Fruit fly (Drosophila melanogaster) whole organism, embryonic: Measurements from ENCODE around the gene CG42847.

Experiments
- Blimp-1 ChIP-seq: fragments of 200-800 bp; sonication (Bioruptor generic); optimal IDR thresholded peaks from 3 replicates; lab custom pipeline; 2018; ENCODE audit warnings: missing biosample characterization, missing genetic modification characterization, mild to moderate bottlenecking, moderate library complexity, missing genetic modification reagents
- CG10267 ChIP-seq: fragments of 200-800 bp; sonication (Bioruptor generic); optimal IDR thresholded peaks from 2 replicates; lab custom pipeline; 2018; ENCODE audit warnings: missing biosample characterization, mild to moderate bottlenecking, missing genetic modification characterization, moderate library complexity
- CG10274 ChIP-seq: fragments of 200-800 bp; sonication (Bioruptor generic); optimal IDR thresholded peaks from 3 replicates; lab custom pipeline; 2017; ENCODE audit warnings: missing biosample characterization, mild to moderate bottlenecking, missing genetic modification characterization
- CG10959 ChIP-seq: fragments of 200-800 bp; sonication (Bioruptor generic); IDR thresholded peaks from 2 replicates; pipeline ENCODE4 v1.3.6; 2022; ENCODE audit warnings: missing biosample characterization, missing genetic modification characterization
- CG11085 ChIP-seq: fragments of 200-800 bp; sonication (Bioruptor generic); IDR thresholded peaks from 2 replicates; pipeline ENCODE4 v1.3.6; 2022; ENCODE audit warnings: missing biosample characterization, missing genetic modification characterization
- CG12071 ChIP-seq: fragments of 200-800 bp; sonication (Bioruptor generic); optimal IDR thresholded peaks from 3 replicates; lab custom pipeline; 2018; ENCODE audit warnings: missing biosample characterization, mild to moderate bottlenecking, missing genetic modification characterization
- CG12155 ChIP-seq: fragments of 200-800 bp; sonication (Bioruptor generic); optimal IDR thresholded peaks from 3 replicates; lab custom pipeline; 2016; ENCODE audit warnings: missing biosample characterization, missing genetic modification characterization
- CG12659 ChIP-seq: fragments of 200-800 bp; sonication (Bioruptor generic); optimal IDR thresholded peaks from 3 replicates; lab custom pipeline; 2017; ENCODE audit warnings: mild to moderate bottlenecking, missing biosample characterization, missing genetic modification reagents, missing genetic modification characterization
- CG13123 ChIP-seq: fragments of 200-800 bp; sonication (Bioruptor generic); optimal IDR thresholded peaks from 2 replicates; lab custom pipeline; 2016; ENCODE audit warnings: missing biosample characterization, missing genetic modification characterization
- CG13894 ChIP-seq: fragments of 200-800 bp; sonication (Bioruptor generic); optimal IDR thresholded peaks from 3 replicates; lab custom pipeline; 2018; ENCODE audit warnings: missing biosample characterization, mild to moderate bottlenecking, missing genetic modification characterization, moderate library complexity
- CG14050 ChIP-seq: fragments of 200-800 bp; sonication (Bioruptor generic); IDR thresholded peaks from 3 replicates; pipeline ENCODE4 v1.3.6; 2022; ENCODE audit warnings: missing biosample characterization, missing genetic modification characterization
- CG14710 ChIP-seq: fragments of 200-800 bp; sonication (Bioruptor generic); optimal IDR thresholded peaks from 3 replicates; lab custom pipeline; 2019; ENCODE audit warnings: missing biosample characterization, mild to moderate bottlenecking, missing genetic modification characterization, moderate library complexity
- CG1529 ChIP-seq: fragments of 200-800 bp; sonication (Bioruptor generic); optimal IDR thresholded peaks from 3 replicates; lab custom pipeline; 2018; ENCODE audit warnings: missing biosample characterization, missing genetic modification characterization
- CG17829 ChIP-seq: fragments of 200-800 bp; optimal IDR thresholded peaks from 2 replicates; lab custom pipeline; 2019; ENCODE audit warnings: missing biosample characterization, mild to moderate bottlenecking, missing genetic modification characterization, moderate library complexity
- CG2129 ChIP-seq: fragments of 200-800 bp; sonication (Bioruptor generic); IDR thresholded peaks from 2 replicates; pipeline ENCODE4 v1.3.6; 2022; ENCODE audit warnings: missing biosample characterization, missing genetic modification characterization; ENCODE audit not compliant: partially characterized antibody
- CG31365 ChIP-seq: fragments of 200-800 bp; sonication (Bioruptor generic); optimal IDR thresholded peaks from 2 replicates; lab custom pipeline; 2018; ENCODE audit warnings: missing biosample characterization, mild to moderate bottlenecking, missing genetic modification characterization
- CG32532 ChIP-seq: fragments of 200-800 bp; sonication (Bioruptor generic); IDR thresholded peaks from 2 replicates; pipeline ENCODE4 v1.3.6; 2022; ENCODE audit warnings: missing biosample characterization, missing genetic modification characterization
- CG34224 ChIP-seq: fragments of 200-800 bp; sonication (Bioruptor generic); IDR thresholded peaks from 3 replicates; pipeline ENCODE4 v1.3.6; 2022; ENCODE audit warnings: missing biosample characterization, missing genetic modification characterization; ENCODE audit not compliant: partially characterized antibody
- CG34376 ChIP-seq: fragments of 200-800 bp; sonication (Bioruptor generic); optimal IDR thresholded peaks from 2 replicates; lab custom pipeline; 2018; ENCODE audit warnings: missing biosample characterization, mild to moderate bottlenecking, missing genetic modification characterization
- CG6765 ChIP-seq: fragments of 200-800 bp; sonication (Bioruptor generic); optimal IDR thresholded peaks from 3 replicates; lab custom pipeline; 2017; ENCODE audit warnings: missing biosample characterization, mild to moderate bottlenecking, missing genetic modification characterization
- CG7271 ChIP-seq: fragments of 200-800 bp; sonication (Bioruptor generic); optimal IDR thresholded peaks from 2 replicates; lab custom pipeline; 2018; ENCODE audit warnings: missing biosample characterization, mild to moderate bottlenecking, missing genetic modification characterization, moderate library complexity
- CG7839 ChIP-seq: fragments of 200-800 bp; sonication (Bioruptor generic); optimal IDR thresholded peaks from 3 replicates; lab custom pipeline; 2018; ENCODE audit warnings: missing biosample characterization, mild to moderate bottlenecking, missing genetic modification characterization, moderate library complexity
- CHES-1-like ChIP-seq: fragments of 200-800 bp; sonication (Bioruptor generic); optimal IDR thresholded peaks from 2 replicates; lab custom pipeline; 2016; ENCODE audit warnings: missing biosample characterization, missing genetic modification characterization
- CkIIα-i1 ChIP-seq: fragments of 200-800 bp; sonication (Bioruptor generic); IDR thresholded peaks from 2 replicates; pipeline ENCODE4 v1.3.6; 2022; ENCODE audit warnings: missing biosample characterization, missing genetic modification characterization
- D19A ChIP-seq: fragments of 200-800 bp; optimal IDR thresholded peaks from 3 replicates; lab custom pipeline; 2019; ENCODE audit warnings: missing biosample characterization, mild to moderate bottlenecking, missing genetic modification characterization, moderate library complexity
- Dip2 ChIP-seq: fragments of 200-800 bp; sonication (Bioruptor generic); IDR thresholded peaks from 2 replicates; pipeline ENCODE4 v1.3.6; 2022; ENCODE audit warnings: missing biosample characterization, missing genetic modification characterization
- H15 ChIP-seq: fragments of 200-800 bp; sonication (Bioruptor generic); IDR thresholded peaks from 3 replicates; pipeline ENCODE4 v1.3.6; 2022; ENCODE audit warnings: missing biosample characterization, missing genetic modification characterization
- HLH3B ChIP-seq: fragments of 200-800 bp; sonication (Bioruptor generic); IDR thresholded peaks from 2 replicates; pipeline ENCODE4 v1.3.6; 2022; ENCODE audit warnings: missing biosample characterization, missing genetic modification characterization
- HLH4C ChIP-seq: fragments of 200-800 bp; sonication (Bioruptor generic); IDR thresholded peaks from 3 replicates; pipeline ENCODE4 v1.3.6; 2022; ENCODE audit warnings: missing biosample characterization, missing genetic modification characterization; ENCODE audit not compliant: partially characterized antibody
- Lim3 ChIP-seq: fragments of 200-800 bp; sonication (Bioruptor generic); IDR thresholded peaks from 2 replicates; pipeline ENCODE4 v1.3.6; 2022; ENCODE audit warnings: missing biosample characterization, missing genetic modification characterization
- Nf-YA ChIP-seq: fragments of 200-800 bp; sonication (Bioruptor generic); IDR thresholded peaks from 2 replicates; pipeline ENCODE4 v1.3.6; 2022; ENCODE audit warnings: missing biosample characterization, missing genetic modification characterization
- Taf1 ChIP-seq: fragments of 200-800 bp; sonication (Bioruptor generic); IDR thresholded peaks from 2 replicates; pipeline ENCODE4 v1.3.6; 2022; ENCODE audit warnings: missing biosample characterization, missing genetic modification characterization
- abd-A ChIP-seq: fragments of 200-800 bp; sonication (Bioruptor generic); optimal IDR thresholded peaks from 3 replicates; lab custom pipeline; 2019; ENCODE audit warnings: missing biosample characterization, mild to moderate bottlenecking, missing genetic modification characterization, moderate library complexity
- al ChIP-seq: fragments of 200-800 bp; sonication (Bioruptor generic); IDR thresholded peaks from 2 replicates; pipeline ENCODE4 v1.3.6; 2022; ENCODE audit warnings: missing biosample characterization, missing genetic modification characterization
- ara ChIP-seq: fragments of 200-800 bp; sonication (Bioruptor generic); IDR thresholded peaks from 2 replicates; pipeline ENCODE4 v1.3.6; 2022; ENCODE audit warnings: missing biosample characterization, missing genetic modification characterization
- ase ChIP-seq: fragments of 200-800 bp; sonication (Bioruptor generic); IDR thresholded peaks from 3 replicates; pipeline ENCODE4 v1.3.6; 2022; ENCODE audit warnings: missing biosample characterization, missing genetic modification characterization
- ash1 ChIP-seq: fragments of 200-800 bp; sonication (Bioruptor generic); optimal IDR thresholded peaks from 2 replicates; lab custom pipeline; 2018; ENCODE audit warnings: missing biosample characterization, mild to moderate bottlenecking, missing genetic modification characterization
- br ChIP-seq: fragments of >200 bp; optimal IDR thresholded peaks from 2 replicates; lab custom pipeline; 2017
- dati ChIP-seq: fragments of 200-800 bp; sonication (Bioruptor generic); IDR thresholded peaks from 2 replicates; pipeline ENCODE4 v1.3.6; 2022; ENCODE audit warnings: missing biosample characterization, missing genetic modification characterization
- dmrt99B ChIP-seq: fragments of 200-800 bp; sonication (Bioruptor generic); optimal IDR thresholded peaks from 2 replicates; lab custom pipeline; 2018; ENCODE audit warnings: missing biosample characterization, mild to moderate bottlenecking, missing genetic modification characterization, moderate library complexity
- gcm ChIP-seq: fragments of 200-800 bp; sonication (Bioruptor generic); optimal IDR thresholded peaks from 2 replicates; lab custom pipeline; 2019; ENCODE audit warnings: missing biosample characterization, mild to moderate bottlenecking, missing genetic modification characterization, moderate library complexity
- insv ChIP-seq, 2 experiments: fragments of 200-800 bp; sonication (Bioruptor generic); optimal IDR thresholded peaks; 3 replicates each; lab custom pipeline; 2016 to 2018; ENCODE audit warnings: missing biosample characterization in 2 of 2, missing genetic modification characterization in 2 of 2
- jing ChIP-seq: fragments of 200-800 bp; sonication (Bioruptor generic); optimal IDR thresholded peaks from 2 replicates; lab custom pipeline; 2018; ENCODE audit warnings: missing biosample characterization, mild to moderate bottlenecking, missing genetic modification characterization
- lilli ChIP-seq: fragments of 200-800 bp; sonication (Bioruptor generic); optimal IDR thresholded peaks from 3 replicates; lab custom pipeline; 2016; ENCODE audit warnings: missing biosample characterization, missing genetic modification characterization
- otp ChIP-seq: fragments of 200-800 bp; sonication (Bioruptor generic); IDR thresholded peaks from 3 replicates; pipeline ENCODE4, ENCODE4 v1.3.6; 2022; ENCODE audit warnings: missing biosample characterization, missing genetic modification characterization
- psq ChIP-seq: fragments of 200-800 bp; sonication (Bioruptor generic); optimal IDR thresholded peaks from 2 replicates; lab custom pipeline; 2017; ENCODE audit warnings: missing biosample characterization, missing genetic modification characterization
- pum ChIP-seq: fragments of 200-800 bp; sonication (Bioruptor generic); optimal IDR thresholded peaks from 2 replicates; lab custom pipeline; 2016; ENCODE audit warnings: missing biosample characterization, missing genetic modification characterization
- repo ChIP-seq: fragments of 200-800 bp; sonication (Bioruptor generic); optimal IDR thresholded peaks from 2 replicates; lab custom pipeline; 2016; ENCODE audit warnings: missing biosample characterization, missing genetic modification characterization
- ttk ChIP-seq: fragments of 200-800 bp; sonication (Bioruptor generic); IDR thresholded peaks from 2 replicates; pipeline ENCODE4 v2.1.2; 2022; ENCODE audit warnings: missing biosample characterization, missing genetic modification characterization
- tx ChIP-seq: fragments of 200-800 bp; sonication (Bioruptor generic); optimal IDR thresholded peaks from 2 replicates; lab custom pipeline; 2016; ENCODE audit warnings: missing biosample characterization, missing genetic modification characterization
- wek ChIP-seq: fragments of 200-800 bp; sonication (Bioruptor generic); optimal IDR thresholded peaks from 3 replicates; lab custom pipeline; 2018; ENCODE audit warnings: missing biosample characterization, mild to moderate bottlenecking, missing genetic modification characterization, moderate library complexity
- zfh2 ChIP-seq: fragments of 200-800 bp; sonication (Bioruptor generic); optimal IDR thresholded peaks from 2 replicates; lab custom pipeline; 2016; ENCODE audit warnings: missing biosample characterization, missing genetic modification characterization

Gene CG42847

dm6 chr2L:9437216-9437715, 9.6 kb downstream of the CG42847 start, which contains the start of gene numb (continued):
- no peak for TF ChIP-seq HLH4C (GFP tag; lab: Robert Waterston, UW)
- no peak for TF ChIP-seq Taf1
- TF ChIP-seq HLH3B: no peak
- no peak for TF ChIP-seq Nf-YA (GFP tag; lab: Robert Waterston, UW)
- no peak for TF ChIP-seq zfh2 (GFP tag; lab: Kevin White, UChicago)
- no peak for TF ChIP-seq CG12659 (GFP tag; lab: Kevin White, UChicago)
- TF ChIP-seq psq: no peak
- no peak for TF ChIP-seq dmrt99B
- TF ChIP-seq ara (GFP tag; lab: Robert Waterston, UW): no peak
- TF ChIP-seq dati (GFP tag; lab: Robert Waterston, UW): no peak
- no peak for TF ChIP-seq otp (GFP tag; lab: Robert Waterston, UW)
- no peak for TF ChIP-seq CG10274
- no peak for TF ChIP-seq CG34224 (GFP tag; lab: Robert Waterston, UW)
- TF ChIP-seq CG14050 (GFP tag; lab: Robert Waterston, UW): no peak
- TF ChIP-seq CG12155 (GFP tag; lab: Kevin White, UChicago): no peak
- TF ChIP-seq gcm: no peak
- TF ChIP-seq ase: 0 out of 3 replicates have a peak, but pooled peaks have one; percentile 12
- TF ChIP-seq al (GFP tag; lab: Robert Waterston, UW): no peak
- no peak for TF ChIP-seq lilli
- TF ChIP-seq CG12071 (GFP tag; lab: Kevin White, UChicago): no peak
- no peak for TF ChIP-seq CG6765
- TF ChIP-seq CHES-1-like (GFP tag; lab: Kevin White, UChicago): no peak
- TF ChIP-seq CG7839 (tag; lab: Kevin White, UChicago): no peak
- TF ChIP-seq tx (GFP tag; lab: Kevin White, UChicago): no peak
- peak; percentile 60 for TF ChIP-seq wek
- TF ChIP-seq CG1529: no peak
- no peak for TF ChIP-seq CG13123 (GFP tag; lab: Kevin White, UChicago)
- no peak for TF ChIP-seq CG10959 (GFP tag; lab: Robert Waterston, UW)
- TF ChIP-seq CG31365 (tag; lab: Kevin White, UChicago): no peak
- no peak for TF ChIP-seq CG10267 (tag; lab: Kevin White, UChicago)
- TF ChIP-seq abd-A (tag; lab: Kevin White, UChicago): peak; percentile 56
- no peak for TF ChIP-seq br (lab: Kevin White, UChicago)
- peak; percentile 2 for TF ChIP-seq CG34376 (GFP tag; lab: Kevin White, UChicago)
- no peak for TF ChIP-seq pum (GFP tag; lab: Kevin White, UChicago)
- no peak for TF ChIP-seq Blimp-1 (GFP tag; lab: Kevin White, UChicago)
- TF ChIP-seq repo (GFP tag; lab: Kevin White, UChicago): no peak
- TF ChIP-seq D19A (tag; lab: Kevin White, UChicago): no peak
- no peak for TF ChIP-seq CkIIα-i1
- TF ChIP-seq CG7271 (tag; lab: Kevin White, UChicago): no peak
- TF ChIP-seq CG32532 (GFP tag; lab: Robert Waterston, UW): peak; percentile 39
- TF ChIP-seq jing (GFP tag; lab: Kevin White, UChicago): no peak
- peak; percentile 55; the same call in 1 of the 2 replicates for TF ChIP-seq ttk (GFP tag; lab: Robert Waterston, UW)
- no peak for TF ChIP-seq CG14710
- no peak for TF ChIP-seq CG2129 (GFP tag; lab: Robert Waterston, UW)
- no peak for TF ChIP-seq ash1
- no peak for TF ChIP-seq H15 (GFP tag; lab: Robert Waterston, UW)
- TF ChIP-seq CG11085: no peak
- TF ChIP-seq Dip2 (GFP tag; lab: Robert Waterston, UW): no peak
- no peak for TF ChIP-seq insv (GFP tag; optimal IDR thresholded peaks at IDR 0.05; lab: Kevin White, UChicago)
- peak; percentile 33 for TF ChIP-seq CG13894 (tag; lab: Kevin White, UChicago)
- TF ChIP-seq CG17829 (tag; lab: Kevin White, UChicago): no peak
- TF ChIP-seq Lim3 (GFP tag; lab: Robert Waterston, UW): no peak
